Fruit fly (Drosophila melanogaster) whole organism, embryonic: ENCODE data around the gene Best4.

Source experiments
- Atf-2 ChIP-seq: fragments of 200-800 bp; sonication (Bioruptor generic); optimal IDR thresholded peaks from 2 replicates; lab custom pipeline; 2016; ENCODE audit warnings: missing biosample characterization, missing genetic modification characterization
- CG10267 ChIP-seq: fragments of 200-800 bp; sonication (Bioruptor generic); optimal IDR thresholded peaks from 2 replicates; lab custom pipeline; 2018; ENCODE audit warnings: missing biosample characterization, mild to moderate bottlenecking, missing genetic modification characterization, moderate library complexity
- CG10959 ChIP-seq: fragments of 200-800 bp; sonication (Bioruptor generic); IDR thresholded peaks from 2 replicates; pipeline ENCODE4 v1.3.6; 2022; ENCODE audit warnings: missing biosample characterization, missing genetic modification characterization
- CG10979 ChIP-seq: fragments of 200-800 bp; sonication (Bioruptor generic); optimal IDR thresholded peaks from 2 replicates; lab custom pipeline; 2018; ENCODE audit warnings: missing biosample characterization, mild to moderate bottlenecking, missing genetic modification characterization, moderate library complexity
- CG11560 ChIP-seq: fragments of 200-800 bp; sonication (Bioruptor generic); IDR thresholded peaks from 3 replicates; pipeline ENCODE4 v1.3.6; 2022; ENCODE audit warnings: missing biosample characterization, missing genetic modification characterization
- CG12104 ChIP-seq: fragments of 200-800 bp; sonication (Bioruptor generic); optimal IDR thresholded peaks from 3 replicates; lab custom pipeline; 2016; ENCODE audit warnings: missing biosample characterization, missing genetic modification characterization
- CG12391 ChIP-seq: fragments of 200-800 bp; sonication (Bioruptor generic); optimal IDR thresholded peaks from 3 replicates; lab custom pipeline; 2018; ENCODE audit warnings: missing biosample characterization, mild to moderate bottlenecking, missing genetic modification characterization, moderate library complexity
- CG14710 ChIP-seq: fragments of 200-800 bp; sonication (Bioruptor generic); optimal IDR thresholded peaks from 3 replicates; lab custom pipeline; 2019; ENCODE audit warnings: missing biosample characterization, mild to moderate bottlenecking, missing genetic modification characterization, moderate library complexity
- CG15696 ChIP-seq: fragments of 200-800 bp; sonication (Bioruptor generic); optimal IDR thresholded peaks from 2 replicates; lab custom pipeline; 2019; ENCODE audit warnings: missing biosample characterization, mild to moderate bottlenecking, missing genetic modification characterization, moderate library complexity
- CG1832 ChIP-seq: fragments of 200-800 bp; sonication (Bioruptor generic); optimal IDR thresholded peaks from 2 replicates; lab custom pipeline; 2017; ENCODE audit warnings: missing biosample characterization, mild to moderate bottlenecking, missing genetic modification characterization, inconsistent platforms
- CG3995 ChIP-seq: fragments of 200-800 bp; sonication (Bioruptor generic); optimal IDR thresholded peaks from 3 replicates; lab custom pipeline; 2016; ENCODE audit warnings: missing biosample characterization, missing genetic modification characterization
- CG6683 ChIP-seq: fragments of 200-800 bp; sonication (Bioruptor generic); optimal IDR thresholded peaks from 2 replicates; lab custom pipeline; 2017; ENCODE audit warnings: missing biosample characterization, mild to moderate bottlenecking, missing genetic modification characterization, missing genetic modification reagents
- CG9727 ChIP-seq: fragments of 200-800 bp; sonication (Bioruptor generic); optimal IDR thresholded peaks from 3 replicates; lab custom pipeline; 2017; ENCODE audit warnings: missing biosample characterization, mild to moderate bottlenecking, missing genetic modification characterization
- CkIIα-i1 ChIP-seq: fragments of 200-800 bp; sonication (Bioruptor generic); IDR thresholded peaks from 2 replicates; pipeline ENCODE4 v1.3.6; 2022; ENCODE audit warnings: missing biosample characterization, missing genetic modification characterization
- D ChIP-seq, 2 experiments: fragments of 200-800 bp in 1 of 2; fragments of >200 bp in 1 of 2; sonication (Bioruptor generic) in 1 of 2; optimal IDR thresholded peaks; 2 replicates in 1 of 2; 3 replicates in 1 of 2; lab custom pipeline; 2017; ENCODE audit warnings: mild to moderate bottlenecking in 1 of 2, missing biosample characterization in 1 of 2, missing genetic modification characterization in 1 of 2, missing genetic modification reagents in 1 of 2
- Doc2 ChIP-seq: fragments of 200-800 bp; sonication (Bioruptor generic); IDR thresholded peaks from 2 replicates; pipeline ENCODE4 v1.3.6; 2022; ENCODE audit warnings: missing biosample characterization, missing genetic modification characterization
- Ets65A ChIP-seq: fragments of 200-800 bp; sonication (Bioruptor generic); peaks from one replicate; lab custom pipeline; 2016; ENCODE audit warnings: missing biosample characterization, missing genetic modification characterization
- Hmx ChIP-seq: fragments of 200-800 bp; sonication (Bioruptor generic); optimal IDR thresholded peaks from 2 replicates; lab custom pipeline; 2016; ENCODE audit warnings: missing biosample characterization, missing genetic modification characterization
- MBD-R2 ChIP-seq: fragments of 200-800 bp; sonication (Bioruptor generic); IDR thresholded peaks from 2 replicates; pipeline ENCODE4 v1.3.6; 2022; ENCODE audit warnings: missing biosample characterization, missing genetic modification characterization
- Neu2 ChIP-seq: fragments of 200-800 bp; sonication (Bioruptor generic); optimal IDR thresholded peaks from 3 replicates; lab custom pipeline; 2016; ENCODE audit warnings: missing biosample characterization, missing genetic modification characterization, borderline replicate concordance
- Opbp ChIP-seq: fragments of 200-800 bp; sonication (Bioruptor generic); IDR thresholded peaks from 3 replicates; pipeline ENCODE4 v1.3.6; 2022; ENCODE audit warnings: missing biosample characterization, missing genetic modification characterization; ENCODE audit not compliant: partially characterized antibody
- Stat92E ChIP-seq, 3 experiments: fragments of >200 bp in 2 of 3; fragments of 200-800 bp in 1 of 3; sonication (Bioruptor generic) in 1 of 3; optimal IDR thresholded peaks; 2 replicates each; lab custom pipeline; 2017 to 2019; ENCODE audit warnings: missing biosample characterization in 3 of 3, missing genetic modification characterization in 3 of 3, mild to moderate bottlenecking in 1 of 3, moderate library complexity in 1 of 3
- Trl ChIP-seq, 3 experiments: fragments of >200 bp in 2 of 3; fragments of 200-800 bp in 1 of 3; sonication (Bioruptor generic) in 1 of 3; optimal IDR thresholded peaks; 2 replicates in 1 of 3; 3 replicates in 2 of 3; lab custom pipeline; 2016 to 2017; ENCODE audit warnings: missing biosample characterization in 1 of 3, missing genetic modification characterization in 1 of 3
- ac ChIP-seq: fragments of 200-800 bp; sonication (Bioruptor generic); optimal IDR thresholded peaks from 3 replicates; lab custom pipeline; 2017; ENCODE audit warnings: missing biosample characterization, mild to moderate bottlenecking, missing genetic modification characterization
- chif ChIP-seq, 2 experiments: fragments of 200-800 bp; sonication (Bioruptor generic); optimal IDR thresholded peaks; 3 replicates each; lab custom pipeline; 2016; ENCODE audit warnings: missing biosample characterization in 2 of 2, missing genetic modification characterization in 2 of 2
- ci ChIP-seq: fragments of 200-800 bp; sonication (Bioruptor generic); IDR thresholded peaks from 3 replicates; pipeline ENCODE4 v1.3.6; 2022; ENCODE audit warnings: missing biosample characterization, missing genetic modification characterization
- dmrt11E ChIP-seq: fragments of 200-800 bp; sonication (Bioruptor generic); optimal IDR thresholded peaks from 3 replicates; lab custom pipeline; 2018; ENCODE audit warnings: missing biosample characterization, mild to moderate bottlenecking, missing genetic modification characterization, moderate library complexity
- ems ChIP-seq: fragments of 200-800 bp; sonication (Bioruptor generic); optimal IDR thresholded peaks from 3 replicates; lab custom pipeline; 2016; ENCODE audit warnings: missing biosample characterization, missing genetic modification characterization
- eyg ChIP-seq: fragments of 200-800 bp; sonication (Bioruptor generic); optimal IDR thresholded peaks from 3 replicates; lab custom pipeline; 2016; ENCODE audit warnings: missing biosample characterization, missing genetic modification characterization
- fd102C ChIP-seq: fragments of 200-800 bp; sonication (Bioruptor generic); optimal IDR thresholded peaks from 2 replicates; lab custom pipeline; 2018; ENCODE audit warnings: missing biosample characterization, mild to moderate bottlenecking, missing genetic modification characterization, moderate library complexity
- ftz-f1 ChIP-seq: fragments of 200-800 bp; sonication (Bioruptor generic); optimal IDR thresholded peaks from 2 replicates; lab custom pipeline; 2016; ENCODE audit warnings: missing biosample characterization, missing genetic modification characterization
- fu2 ChIP-seq: fragments of 200-800 bp; sonication (Bioruptor generic); optimal IDR thresholded peaks from 2 replicates; lab custom pipeline; 2016; ENCODE audit warnings: missing biosample characterization, missing genetic modification characterization
- gem ChIP-seq: fragments of 200-800 bp; sonication (Bioruptor generic); optimal IDR thresholded peaks from 2 replicates; lab custom pipeline; 2019; ENCODE audit warnings: missing biosample characterization, mild to moderate bottlenecking, missing genetic modification characterization, moderate library complexity
- gro ChIP-seq: fragments of 200-800 bp; sonication (Bioruptor generic); optimal IDR thresholded peaks from 2 replicates; lab custom pipeline; 2016; ENCODE audit warnings: missing biosample characterization, missing genetic modification characterization
- lola ChIP-seq, 3 experiments: fragments of >200 bp in 2 of 3; fragments of 200-800 bp in 1 of 3; sonication (Bioruptor generic) in 1 of 3; optimal IDR thresholded peaks; 2 replicates each; lab custom pipeline; 2017 to 2019; ENCODE audit warnings: missing biosample characterization in 3 of 3, missing genetic modification characterization in 3 of 3, mild to moderate bottlenecking in 1 of 3, moderate library complexity in 1 of 3
- peb ChIP-seq: fragments of 200-800 bp; sonication (Bioruptor generic); IDR thresholded peaks from 2 replicates; pipeline ENCODE4 v1.3.6; 2022; ENCODE audit warnings: missing biosample characterization, missing genetic modification characterization
- phol ChIP-seq: fragments of 200-800 bp; sonication (Bioruptor generic); optimal IDR thresholded peaks from 3 replicates; lab custom pipeline; 2018; ENCODE audit warnings: missing biosample characterization, mild to moderate bottlenecking, missing genetic modification characterization, moderate library complexity
- pzg ChIP-seq: fragments of 200-800 bp; sonication (Bioruptor generic); optimal IDR thresholded peaks from 3 replicates; lab custom pipeline; 2018; ENCODE audit warnings: missing biosample characterization, mild to moderate bottlenecking, missing genetic modification characterization, moderate library complexity
- sc ChIP-seq, 3 experiments: fragments of >200 bp in 2 of 3; fragments of 200-800 bp in 1 of 3; sonication (Bioruptor generic) in 1 of 3; optimal IDR thresholded peaks; 2 replicates in 2 of 3; 3 replicates in 1 of 3; lab custom pipeline; 2017; ENCODE audit warnings: mild to moderate bottlenecking in 1 of 3, missing biosample characterization in 1 of 3, missing genetic modification characterization in 1 of 3, missing genetic modification reagents in 1 of 3
- sens ChIP-seq: fragments of 200-800 bp; sonication (Bioruptor generic); peaks from one replicate; lab custom pipeline; 2016; ENCODE audit warnings: missing biosample characterization, missing genetic modification characterization
- sug ChIP-seq: fragments of 200-800 bp; optimal IDR thresholded peaks from 2 replicates; lab custom pipeline; 2019; ENCODE audit warnings: missing biosample characterization, mild to moderate bottlenecking, missing genetic modification characterization, moderate library complexity
- tio ChIP-seq: fragments of 200-800 bp; sonication (Bioruptor generic); optimal IDR thresholded peaks from 2 replicates; lab custom pipeline; 2017; ENCODE audit warnings: missing biosample characterization, missing genetic modification characterization, inconsistent platforms
- zen ChIP-seq: fragments of 200-800 bp; sonication (Bioruptor generic); optimal IDR thresholded peaks from 3 replicates; lab custom pipeline; 2018; ENCODE audit warnings: missing biosample characterization, mild to moderate bottlenecking, missing genetic modification characterization, moderate library complexity
- zf30C ChIP-seq: fragments of 200-800 bp; sonication (Bioruptor generic); optimal IDR thresholded peaks from 3 replicates; lab custom pipeline; 2018; ENCODE audit warnings: missing biosample characterization, mild to moderate bottlenecking, missing genetic modification characterization

Best4 gene

dm6 chr3L:15314539-15314938, 15.8 kb downstream of the Best4 start (continued):
- TF ChIP-seq D (optimal IDR thresholded peaks at IDR 0.05; lab: Kevin White, UChicago) = peak; percentile 95
- no peak for TF ChIP-seq D (GFP tag; optimal IDR thresholded peaks at IDR 0.05; lab: Kevin White, UChicago)
- no peak for TF ChIP-seq peb (GFP tag; lab: Robert Waterston, UW)
- no peak for TF ChIP-seq Opbp (GFP tag; lab: Robert Waterston, UW)
- no peak for TF ChIP-seq fu2 (GFP tag; lab: Kevin White, UChicago)
- TF ChIP-seq ftz-f1 (GFP tag; lab: Kevin White, UChicago) = no peak
- no peak for TF ChIP-seq Hmx (GFP tag; lab: Kevin White, UChicago)

- TF ChIP-seq sens (GFP tag; lab: Kevin White, UChicago) = peak; percentile 85
- TF ChIP-seq CG9727 (GFP tag; lab: Kevin White, UChicago) = peak; percentile 54
- TF ChIP-seq CG1832 (GFP tag; lab: Kevin White, UChicago) = no peak
- no peak for TF ChIP-seq ci (GFP tag; lab: Robert Waterston, UW)
- TF ChIP-seq chif (GFP tag; optimal IDR thresholded peaks at IDR 0.05; lab: Kevin White, UChicago) = peak in 1 of 2 experiments; percentile 19
- TF ChIP-seq MBD-R2 (GFP tag; lab: Robert Waterston, UW) = no peak
- peak; percentile 15 for TF ChIP-seq tio (GFP tag; lab: Kevin White, UChicago)
- TF ChIP-seq ems = no peak
- TF ChIP-seq Atf-2 (GFP tag; lab: Kevin White, UChicago) = peak; percentile 8
- no peak for TF ChIP-seq CG12104 (GFP tag; lab: Kevin White, UChicago)
- peak; percentile 67 for TF ChIP-seq CG15696 (tag; lab: Kevin White, UChicago)
- TF ChIP-seq CG10267 (tag; lab: Kevin White, UChicago) = peak; percentile 22
- TF ChIP-seq gem (tag; lab: Kevin White, UChicago) = peak; percentile 33
- peak; percentile 70 for TF ChIP-seq fd102C (GFP tag; lab: Kevin White, UChicago)
- TF ChIP-seq Trl (optimal IDR thresholded peaks at IDR 0.05; lab: Kevin White, UChicago) = no peak
- TF ChIP-seq Trl (GFP tag; optimal IDR thresholded peaks at IDR 0.05; lab: Kevin White, UChicago) = no peak
- TF ChIP-seq dmrt11E (tag; lab: Kevin White, UChicago) = peak; percentile 62
- peak; percentile 5 for TF ChIP-seq CG12391
- peak; percentile 32 for TF ChIP-seq CG14710
- TF ChIP-seq Hmx (GFP tag; lab: Kevin White, UChicago) = no peak
- TF ChIP-seq eyg (GFP tag; lab: Kevin White, UChicago) = no peak
- TF ChIP-seq sc (optimal IDR thresholded peaks at IDR 0.05; lab: Kevin White, UChicago) = no peak
- no peak for TF ChIP-seq sc (GFP tag; optimal IDR thresholded peaks at IDR 0.05; lab: Kevin White, UChicago)
- peak in 1 of 3 experiments; percentile 46 for TF ChIP-seq lola (GFP tag; optimal IDR thresholded peaks at IDR 0.05; lab: Kevin White, UChicago)
- TF ChIP-seq Stat92E (GFP tag; optimal IDR thresholded peaks at IDR 0.05; lab: Kevin White, UChicago) = no peak
- TF ChIP-seq ac (GFP tag; lab: Kevin White, UChicago) = peak; percentile 4
- peak; percentile 47 for TF ChIP-seq CG10979
- peak; percentile 16 for TF ChIP-seq Neu2
- no peak for TF ChIP-seq CG11560 (tag; lab: Robert Waterston, UW)
- no peak for TF ChIP-seq pzg (GFP tag; lab: Kevin White, UChicago)
- peak; percentile 16 for TF ChIP-seq zf30C (GFP tag; lab: Kevin White, UChicago)
- no peak for TF ChIP-seq CkIIα-i1 (GFP tag; lab: Robert Waterston, UW)
- no peak for TF ChIP-seq CG3995
- 0 out of 2 replicates have a peak, but pooled peaks have one; percentile 7 for TF ChIP-seq CG10959
- peak; percentile 23 for TF ChIP-seq phol (tag; lab: Kevin White, UChicago)
- TF ChIP-seq Ets65A (GFP tag; lab: Kevin White, UChicago) = peak; percentile 62
- TF ChIP-seq gro (GFP tag; lab: Kevin White, UChicago) = no peak
- TF ChIP-seq Doc2 = no peak
- no peak for TF ChIP-seq sug
- TF ChIP-seq zen (tag; lab: Kevin White, UChicago) = peak; percentile 49
- no peak for TF ChIP-seq CG6683 (GFP tag; lab: Kevin White, UChicago)
Measured at dm6 chr3L:15314997-15315396, 16.2 kb downstream of the Best4 start.
